Worm (Caenorhabditis elegans) whole organism, L4/young adult: ENCODE results near the gene nrsn-1.

Experiments
- W03F9.2 ChIP-seq: fragments of 150-350 bp; optimal IDR thresholded peaks from 2 replicates; lab custom pipeline; 2014; ENCODE audit warnings: missing biosample characterization, missing genetic modification characterization
- dao-5 ChIP-seq: sonication (generic microtip); optimal IDR thresholded peaks from 2 replicates; lab custom pipeline; 2016; ENCODE audit warnings: missing genotype, missing genetic modification characterization, moderate library complexity, missing compliant biosample characterization
- him-1 ChIP-seq: sonication (generic microtip); optimal IDR thresholded peaks from 2 replicates; lab custom pipeline; 2016; ENCODE audit warnings: missing genotype, missing genetic modification reagents, missing genetic modification characterization, missing compliant biosample characterization

The nrsn-1 gene

DNA sequence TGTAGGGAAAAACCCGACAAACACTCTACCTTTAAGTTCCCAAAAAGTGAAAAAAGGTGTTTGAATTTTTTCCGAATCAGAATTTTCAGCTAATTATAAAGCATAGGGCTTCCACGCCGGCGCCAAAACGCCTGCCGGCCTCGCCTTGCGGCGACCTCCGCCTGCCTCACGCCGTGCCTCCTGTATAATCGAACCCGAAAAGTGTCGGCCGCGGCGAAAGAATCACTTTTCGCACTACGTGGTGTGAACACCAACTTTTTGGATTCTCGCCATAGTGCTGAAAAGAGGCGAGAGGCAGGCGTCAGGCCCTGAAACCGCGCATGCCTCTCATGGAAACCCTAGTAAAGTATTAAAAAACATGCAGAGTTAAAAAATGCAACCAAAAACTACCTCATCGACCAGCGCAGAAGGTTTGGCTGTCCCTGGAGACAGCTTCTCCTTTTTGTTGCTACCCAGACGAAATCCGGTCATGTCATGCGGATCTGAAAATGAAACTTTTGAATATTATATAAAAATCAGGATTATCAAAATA, at the start of gene nrsn-1:
nrsn-1 (minus strand) TSS at position 482 of the 532 bp plus-strand sequence.
- TF ChIP-seq dao-5 (tag; lab: Kevin White, UChicago): no peak
- no peak for TF ChIP-seq W03F9.2 (tag; lab: Kevin White, UChicago)
- no peak for TF ChIP-seq him-1 (tag; lab: Kevin White, UChicago)

DNA sequence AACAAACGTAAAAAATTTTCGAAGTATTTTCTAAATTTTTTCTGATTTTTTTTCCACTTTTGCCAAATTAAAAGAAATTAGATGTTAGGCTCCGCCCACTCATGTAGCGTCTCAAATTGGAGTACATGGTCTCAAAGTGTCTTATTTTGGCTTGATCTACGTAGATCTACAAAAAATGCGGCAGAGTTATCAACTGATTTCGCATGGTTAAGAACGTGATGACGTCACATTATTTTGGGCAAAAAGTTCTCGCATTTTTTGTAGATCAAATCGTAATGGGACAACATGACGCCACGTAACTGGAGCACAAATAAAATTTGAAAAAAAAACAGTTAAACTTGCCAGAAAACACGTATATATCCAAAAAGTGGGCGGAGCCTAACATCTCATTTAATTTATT, 46.1 kb upstream of the nrsn-1 start:
- TF ChIP-seq dao-5 (tag; lab: Kevin White, UChicago) (no peak), him-1 (tag; lab: Kevin White, UChicago) (no peak), W03F9.2 (tag; lab: Kevin White, UChicago) (no peak)

DNA sequence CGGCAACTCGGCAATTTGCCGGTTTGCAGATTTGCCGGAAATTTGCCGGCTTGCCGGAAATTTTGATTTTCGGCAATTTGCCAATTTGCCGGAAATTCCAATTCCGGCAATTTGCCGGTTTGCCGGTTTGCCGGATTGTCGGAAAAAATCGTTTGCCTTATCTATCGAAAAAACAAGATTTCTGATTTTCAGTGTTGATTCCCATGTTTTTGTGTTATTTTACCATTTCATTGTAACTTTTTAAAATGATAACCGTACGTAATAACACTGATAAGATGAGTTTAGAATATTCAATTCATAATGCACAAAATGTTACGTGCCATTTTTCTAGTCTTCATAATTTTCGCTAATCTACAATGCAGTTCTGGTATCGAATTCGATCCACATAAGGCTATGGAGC, 45.1 kb upstream of the nrsn-1 start, which contains the start of gene oac-55:
oac-55 (plus strand) TSS at position 301 of the 400 bp plus-strand sequence.
- TF ChIP-seq dao-5 (tag; lab: Kevin White, UChicago): no peak
- no peak for TF ChIP-seq W03F9.2 (tag; lab: Kevin White, UChicago)
- TF ChIP-seq him-1 (tag; lab: Kevin White, UChicago): no peak

DNA sequence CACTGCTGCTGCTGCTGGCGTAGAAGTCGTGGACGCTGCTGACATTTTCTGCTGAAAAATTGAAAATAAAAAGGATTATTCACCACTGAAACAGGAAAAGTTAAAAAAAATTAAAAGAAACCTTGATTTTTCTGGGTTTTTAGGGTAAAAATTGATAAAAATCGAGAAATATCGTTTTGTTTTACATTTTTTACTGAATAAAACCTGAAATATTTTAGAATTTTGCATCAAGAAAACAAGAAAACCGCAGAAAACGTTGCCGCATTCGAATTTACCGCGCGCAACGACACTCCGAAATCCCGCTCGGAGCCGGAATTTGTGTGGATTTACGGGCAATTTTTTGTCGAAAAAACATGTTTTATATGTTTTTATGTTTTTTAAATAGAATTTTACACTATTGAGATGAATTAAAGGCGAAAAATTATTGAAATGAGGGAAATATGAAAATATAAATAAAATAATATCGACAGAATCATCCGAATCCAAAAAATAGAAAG, 43.7 kb upstream of the nrsn-1 start, which contains the start of gene chk-1:
chk-1 (minus strand) TSS at position 51 of the 497 bp plus-strand sequence.
- TF ChIP-seq him-1 (tag; lab: Kevin White, UChicago): no peak
- TF ChIP-seq W03F9.2 (tag; lab: Kevin White, UChicago): no peak
- TF ChIP-seq dao-5 (tag; lab: Kevin White, UChicago): no peak

DNA sequence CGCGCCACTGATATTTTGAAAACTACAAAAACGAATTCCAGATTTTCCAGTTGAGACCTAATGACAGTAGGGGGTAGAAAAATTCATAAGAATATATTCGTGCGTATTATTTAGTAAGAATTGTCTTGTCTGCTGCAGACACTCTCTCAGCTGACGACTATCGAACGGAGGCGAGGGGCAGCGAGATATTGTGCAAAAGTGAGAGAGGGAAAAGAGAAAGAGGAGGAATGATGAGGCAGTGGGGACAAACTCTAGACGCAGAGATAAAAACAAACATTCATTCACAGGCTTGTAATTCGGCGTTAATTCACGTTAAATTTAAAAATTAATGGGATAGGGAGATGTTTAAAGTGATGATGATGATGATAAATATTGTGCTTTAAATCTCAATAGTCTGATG, 41.1 kb upstream of the nrsn-1 start, which contains the start of gene gid-7:
gid-7 (minus strand) TSS at position 188 of the 400 bp plus-strand sequence.
- TF ChIP-seq W03F9.2 (tag; lab: Kevin White, UChicago) (no peak), him-1 (tag; lab: Kevin White, UChicago) (no peak), dao-5 (tag; lab: Kevin White, UChicago) (no peak)

DNA sequence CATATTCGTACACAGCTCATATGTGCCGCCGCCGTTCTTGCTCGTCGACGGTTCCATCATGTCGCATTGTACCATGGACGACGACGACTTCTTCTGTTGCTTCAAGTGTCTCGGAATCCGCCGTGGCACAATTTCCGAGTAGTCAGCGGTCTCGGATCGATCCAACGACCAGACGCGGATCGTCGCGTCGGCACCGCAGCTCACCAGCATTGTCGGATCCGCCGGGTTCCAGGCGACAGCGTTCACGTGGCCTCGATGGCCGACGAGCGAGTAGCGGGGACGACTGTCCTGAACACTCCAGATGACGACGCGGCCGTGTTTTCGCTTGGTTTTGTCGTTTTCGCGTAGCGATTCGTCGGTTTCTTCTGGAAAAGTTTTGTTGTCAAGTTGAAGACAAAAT, 34.6 kb upstream of the nrsn-1 start:
- TF ChIP-seq dao-5 (tag; lab: Kevin White, UChicago) (no peak), him-1 (tag; lab: Kevin White, UChicago) (no peak), W03F9.2 (tag; lab: Kevin White, UChicago) (no peak)

DNA sequence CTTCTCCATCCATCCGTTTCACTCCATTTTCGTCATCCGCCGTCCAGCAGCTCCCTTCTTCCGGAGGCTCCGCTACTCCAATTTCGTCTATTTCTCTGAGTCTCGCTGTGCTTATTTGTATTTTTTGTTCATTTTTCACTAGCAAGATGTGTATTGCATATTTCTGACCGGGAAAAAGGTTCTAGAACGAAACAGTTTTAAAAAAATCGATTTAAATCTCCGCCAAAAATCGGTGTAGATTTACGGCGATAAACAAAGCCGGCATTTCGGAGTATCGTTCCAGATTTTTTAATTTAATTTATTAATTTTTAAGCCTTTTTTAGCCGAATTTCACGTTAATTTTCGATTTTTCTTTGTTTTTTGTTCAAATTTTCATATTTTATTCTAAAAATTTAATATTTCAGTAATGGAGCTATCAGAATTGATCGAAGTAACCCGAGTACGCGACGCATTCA, 27.4 kb upstream of the nrsn-1 start, which contains the start of gene mtm-9:
mtm-9 (plus strand) TSS at position 405 of the 455 bp plus-strand sequence.
- no peak for TF ChIP-seq W03F9.2 (tag; lab: Kevin White, UChicago)
- no peak for TF ChIP-seq dao-5 (tag; lab: Kevin White, UChicago)
- no peak for TF ChIP-seq him-1 (tag; lab: Kevin White, UChicago)

DNA sequence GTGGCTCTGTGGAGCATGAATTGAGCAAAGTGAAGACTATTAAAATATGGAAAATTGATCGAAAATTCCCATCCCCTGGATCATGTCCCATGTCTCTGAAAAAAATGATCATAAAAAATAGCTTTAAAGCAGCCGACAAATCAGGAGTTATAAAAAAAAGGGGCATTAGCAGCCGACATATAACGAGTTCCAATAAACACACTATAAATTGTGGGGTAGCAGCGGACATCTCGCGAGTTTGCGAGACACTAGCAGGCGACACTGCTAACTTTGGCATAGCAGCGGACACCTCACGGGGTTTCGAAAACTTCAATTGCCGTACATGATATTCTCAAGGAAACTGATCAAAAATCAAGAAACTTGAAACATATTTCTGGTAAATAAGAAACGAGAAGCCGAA, 23.5 kb upstream of the nrsn-1 start, which contains the start of gene hpo-36:
hpo-36 (minus strand) TSS at position 101 of the 400 bp plus-strand sequence.
- TF ChIP-seq him-1 (tag; lab: Kevin White, UChicago) (no peak), dao-5 (tag; lab: Kevin White, UChicago) (no peak), W03F9.2 (tag; lab: Kevin White, UChicago) (no peak)

DNA sequence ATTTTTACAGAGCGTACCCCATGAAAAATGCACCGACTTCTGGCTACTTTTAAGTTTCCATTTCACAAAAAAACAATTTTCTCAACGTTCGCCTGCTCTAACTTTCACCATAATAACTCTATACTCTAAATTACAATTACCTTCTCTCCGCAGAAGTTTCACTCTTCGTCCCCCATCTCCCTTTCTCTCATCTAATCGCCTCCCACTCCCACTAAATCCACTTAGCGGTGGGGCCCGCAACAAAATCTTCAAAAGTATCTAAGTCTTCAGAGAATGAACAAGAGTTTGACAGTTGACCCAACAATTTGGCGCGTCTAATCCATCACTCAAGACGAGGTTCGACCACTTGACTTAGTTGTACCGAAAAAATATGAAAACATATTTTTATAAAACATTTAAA, 22.6 kb upstream of the nrsn-1 start:
- TF ChIP-seq him-1 (tag; lab: Kevin White, UChicago) (no peak), W03F9.2 (tag; lab: Kevin White, UChicago) (no peak), dao-5 (tag; lab: Kevin White, UChicago) (no peak)

DNA sequence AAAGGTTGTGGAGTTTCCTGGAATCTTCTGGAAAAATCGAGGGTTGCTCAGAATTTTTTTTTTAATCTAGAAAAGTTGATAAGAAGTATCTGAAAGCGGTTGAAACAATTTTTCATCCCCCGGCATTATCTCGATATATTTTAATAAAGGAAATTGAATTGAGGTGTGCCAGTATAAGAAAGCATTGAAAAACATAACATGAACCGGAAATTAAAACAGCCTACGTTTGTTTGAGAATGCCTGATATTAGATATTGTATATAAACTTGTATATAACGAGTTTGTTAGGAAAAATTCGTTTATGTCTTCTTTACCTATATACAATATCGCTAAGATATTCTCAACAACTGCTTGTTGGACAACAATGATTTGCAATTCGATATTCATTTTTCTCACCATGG, 9.0 kb upstream of the nrsn-1 start, which contains the start of gene str-30:
str-30 (plus strand) TSS at position 301 of the 400 bp plus-strand sequence.
- TF ChIP-seq him-1 (tag; lab: Kevin White, UChicago): no peak
- TF ChIP-seq dao-5 (tag; lab: Kevin White, UChicago): no peak
- no peak for TF ChIP-seq W03F9.2 (tag; lab: Kevin White, UChicago)

DNA sequence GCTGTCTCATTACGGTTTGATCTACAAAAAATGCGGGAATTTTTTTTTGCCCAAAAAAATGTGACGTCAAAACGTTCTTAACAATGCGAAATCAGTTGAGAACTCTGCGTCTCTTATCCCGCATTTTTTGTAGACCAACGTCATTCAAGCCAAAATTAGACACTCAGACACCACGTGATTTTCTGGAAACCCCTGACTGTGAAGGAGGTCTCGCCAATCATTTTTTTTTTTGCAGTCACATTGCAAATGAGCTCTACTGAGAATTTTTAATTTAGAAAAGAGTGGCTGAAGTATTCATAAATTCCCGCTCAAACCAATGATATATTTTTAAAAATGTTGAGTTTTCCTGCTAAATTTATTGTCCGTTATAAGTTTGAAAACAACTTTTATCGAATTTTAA, 2.7 kb upstream of the nrsn-1 start:
- TF ChIP-seq W03F9.2 (tag; lab: Kevin White, UChicago) (no peak), dao-5 (tag; lab: Kevin White, UChicago) (no peak), him-1 (tag; lab: Kevin White, UChicago) (no peak)

DNA sequence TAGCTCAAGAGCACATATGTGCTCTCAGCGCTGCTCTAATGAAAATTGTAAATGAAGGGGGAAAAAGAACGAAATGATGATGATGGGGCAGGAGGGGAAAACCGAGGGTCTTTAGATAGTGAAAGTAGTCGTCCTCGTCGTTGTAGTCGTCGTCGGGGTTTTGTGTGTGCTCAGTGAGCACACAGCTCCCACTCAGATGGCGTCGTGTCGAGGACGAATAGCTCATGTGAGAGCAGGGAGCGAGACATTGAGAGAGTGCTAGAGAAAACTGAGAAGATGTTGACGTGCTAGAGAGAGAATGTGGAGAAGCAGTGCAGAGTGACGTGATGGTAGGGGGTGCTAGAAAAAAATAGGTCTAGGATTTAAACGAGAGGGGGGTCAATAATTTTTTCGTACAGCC, 2.0 kb upstream of the nrsn-1 start:
- TF ChIP-seq W03F9.2 (tag; lab: Kevin White, UChicago) (no peak), dao-5 (tag; lab: Kevin White, UChicago) (no peak), him-1 (tag; lab: Kevin White, UChicago) (peak; percentile 79)

DNA sequence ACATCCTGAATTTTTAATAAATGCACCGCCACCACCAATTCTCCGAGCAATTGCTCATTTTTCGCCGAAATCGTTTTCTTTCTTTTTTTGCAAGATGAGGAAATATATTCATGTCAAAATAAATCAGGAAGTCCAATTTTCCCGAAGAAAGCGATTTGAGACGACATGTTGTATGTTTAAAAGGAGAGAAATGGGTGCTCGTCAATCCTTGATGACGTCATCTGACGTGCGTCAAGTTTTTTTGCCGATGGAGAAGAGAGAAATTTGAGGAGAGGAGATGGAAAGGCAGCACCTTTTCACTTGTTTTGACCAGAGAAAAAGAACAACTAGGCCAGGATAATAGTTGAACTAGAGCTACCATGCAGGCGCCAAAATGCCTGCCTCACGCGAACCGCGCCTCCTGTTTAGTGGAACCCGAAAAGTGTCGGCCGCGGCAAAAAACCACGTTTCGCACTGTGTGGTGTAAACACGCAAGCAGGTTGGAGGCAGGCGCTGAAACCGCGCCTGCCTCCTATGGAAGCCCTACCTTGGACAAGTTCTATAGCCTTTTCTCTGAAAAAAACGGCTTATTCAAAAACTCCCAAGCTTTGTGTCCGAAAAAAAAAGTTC, 614 bp upstream of the nrsn-1 start:
- TF ChIP-seq W03F9.2 (tag; lab: Kevin White, UChicago) (no peak), him-1 (tag; lab: Kevin White, UChicago) (peak; percentile 38), dao-5 (tag; lab: Kevin White, UChicago) (no peak)
